ENCODE assay signal across 1 fruit fly cellular context in genomic region chr3L:3925487-3925886, dm6.
TF ChIP-seq lines count a peak whose summit lies in the region.

No protein-coding gene starts in this region.

TF ChIP-seq in whole organism, embryonic, 481 proteins besides CTCF, POLR2A, EP300 and RAD21 (continued from another document):
- TF ChIP-seq cwo (GFP tag; optimal IDR thresholded peaks at IDR 0.05; lab: Kevin White, UChicago) (peak; percentile 71), CG34376 (GFP tag; optimal IDR thresholded peaks at IDR 0.05; lab: Kevin White, UChicago) (peak; percentile 60), schlank (tag; optimal IDR thresholded peaks at IDR 0.05; lab: Kevin White, UChicago) (peak; percentile 17), Oli (tag; optimal IDR thresholded peaks at IDR 0.05; lab: Kevin White, UChicago) (no peak), CG4707 (GFP tag; optimal IDR thresholded peaks at IDR 0.05; lab: Kevin White, UChicago) (no peak), Pdp1 (GFP tag; optimal IDR thresholded peaks at IDR 0.05; lab: Kevin White, UChicago) (no peak), gsb-n (tag; optimal IDR thresholded peaks at IDR 0.05; lab: Kevin White, UChicago) (no peak), sqz (GFP tag; optimal IDR thresholded peaks at IDR 0.05; lab: Kevin White, UChicago) (no peak)
